Fruit fly (Drosophila melanogaster) whole organism, wandering third instar larva: ENCODE data around the gene CG8043.

Experiments
- Abd-B ChIP-seq: fragments of >200 bp; optimal IDR thresholded peaks from 2 replicates; lab custom pipeline; 2017; ENCODE audit warnings: missing biosample characterization, missing genetic modification characterization
- CG32264 ChIP-seq: fragments of 200-800 bp; sonication (Bioruptor generic); optimal IDR thresholded peaks from 2 replicates; lab custom pipeline; 2016; ENCODE audit warnings: missing biosample characterization, missing genetic modification characterization
- CG9705 ChIP-seq: fragments of 200-800 bp; sonication (Bioruptor generic); optimal IDR thresholded peaks from 2 replicates; lab custom pipeline; 2018; ENCODE audit warnings: missing biosample characterization, mild to moderate bottlenecking, missing genetic modification characterization
- CrebA ChIP-seq: fragments of 200-800 bp; sonication (Bioruptor generic); optimal IDR thresholded peaks from 2 replicates; lab custom pipeline; 2016; ENCODE audit warnings: missing biosample characterization, mild to moderate bottlenecking, missing genetic modification characterization, borderline replicate concordance
- Dfd ChIP-seq: fragments of >200 bp; optimal IDR thresholded peaks from 2 replicates; lab custom pipeline; 2017; ENCODE audit warnings: missing biosample characterization, missing genetic modification characterization
- Dif ChIP-seq: fragments of 200-275, 200-300 bp; sonication (Bioruptor generic); optimal IDR thresholded peaks from 2 replicates; lab custom pipeline; 2018; ENCODE audit warnings: missing biosample characterization, missing genetic modification characterization; ENCODE audit not compliant: partially characterized antibody
- GATAd ChIP-seq: sonication (Bioruptor generic); optimal IDR thresholded peaks from 2 replicates; lab custom pipeline; 2016; ENCODE audit warnings: missing biosample characterization, missing genetic modification characterization
- HLH106 ChIP-seq: fragments of 200-800 bp; optimal IDR thresholded peaks from 3 replicates; lab custom pipeline; 2019; ENCODE audit warnings: missing biosample characterization, mild to moderate bottlenecking, missing genetic modification characterization, moderate library complexity
- Hnf4 ChIP-seq: fragments of 200-800 bp; sonication (Bioruptor generic); optimal IDR thresholded peaks from 2 replicates; lab custom pipeline; 2016; ENCODE audit warnings: missing biosample characterization, mild to moderate bottlenecking, missing genetic modification characterization
- Hr78 ChIP-seq: fragments of >200 bp; optimal IDR thresholded peaks from 2 replicates; lab custom pipeline; 2017; ENCODE audit warnings: missing biosample characterization, missing genetic modification characterization
- Hr83 ChIP-seq: fragments of 200-300 bp; sonication (Bioruptor generic); optimal IDR thresholded peaks from 2 replicates; lab custom pipeline; 2016; ENCODE audit warnings: missing biosample characterization, mild to moderate bottlenecking, missing genetic modification characterization, moderate library complexity; ENCODE audit not compliant: poor library complexity, severe bottlenecking
- Jra ChIP-seq: sonication (Bioruptor generic); optimal IDR thresholded peaks from 2 replicates; lab custom pipeline; 2016; ENCODE audit warnings: missing biosample characterization, missing genetic modification characterization
- Mio ChIP-seq: sonication (Bioruptor generic); optimal IDR thresholded peaks from 2 replicates; lab custom pipeline; 2016; ENCODE audit warnings: missing biosample characterization, missing genetic modification characterization
- Myc ChIP-seq: fragments of >200 bp; optimal IDR thresholded peaks from 2 replicates; lab custom pipeline; 2017
- N ChIP-seq: fragments of >200 bp; optimal IDR thresholded peaks from 2 replicates; lab custom pipeline; 2018; ENCODE audit warnings: missing biosample characterization, missing external identifiers, missing genetic modification characterization
- OdsH ChIP-seq: fragments of 200-800 bp; sonication (Bioruptor generic); optimal IDR thresholded peaks from 2 replicates; lab custom pipeline; 2016; ENCODE audit warnings: missing biosample characterization, mild to moderate bottlenecking, missing genetic modification characterization
- Rel ChIP-seq, 2 experiments: fragments of 200-800 bp; sonication (Bioruptor generic) in 1 of 2; optimal IDR thresholded peaks; 2 replicates in 1 of 2; 3 replicates in 1 of 2; lab custom pipeline; 2016 to 2019; ENCODE audit warnings: mild to moderate bottlenecking in 2 of 2, missing biosample characterization in 2 of 2, missing genetic modification characterization in 2 of 2, moderate library complexity in 1 of 2
- Sp1 ChIP-seq: fragments of 200-800 bp; sonication (Bioruptor generic); optimal IDR thresholded peaks from 3 replicates; lab custom pipeline; 2019; ENCODE audit warnings: missing biosample characterization, mild to moderate bottlenecking, missing genetic modification characterization, moderate library complexity
- Vsx2 ChIP-seq: fragments of 200-300, 225-300 bp; sonication (Bioruptor generic); optimal IDR thresholded peaks from 2 replicates; lab custom pipeline; 2018; ENCODE audit warnings: missing biosample characterization, missing genetic modification characterization; ENCODE audit not compliant: partially characterized antibody
- br ChIP-seq: fragments of 200-800 bp; sonication (Bioruptor generic); optimal IDR thresholded peaks from 2 replicates; lab custom pipeline; 2016; ENCODE audit warnings: missing biosample characterization, missing genetic modification characterization
- brk ChIP-seq: fragments of 200-800 bp; sonication (Bioruptor generic); optimal IDR thresholded peaks from 2 replicates; lab custom pipeline; 2016; ENCODE audit warnings: missing biosample characterization, mild to moderate bottlenecking, missing genetic modification characterization
- dl ChIP-seq, 2 experiments: fragments of 175-275, 200-275 bp in 1 of 2; fragments of 200-275 bp in 1 of 2; sonication (Bioruptor generic); optimal IDR thresholded peaks; lab custom pipeline; 2018; ENCODE audit warnings: mild to moderate bottlenecking in 2 of 2, missing biosample characterization in 2 of 2, missing genetic modification characterization in 2 of 2, moderate library complexity in 2 of 2; ENCODE audit not compliant: partially characterized antibody in 2 of 2, insufficient read depth in 1 of 2
- dmrt93B ChIP-seq: fragments of 200-800 bp; sonication (Bioruptor generic); optimal IDR thresholded peaks from 2 replicates; lab custom pipeline; 2018; ENCODE audit warnings: missing biosample characterization, mild to moderate bottlenecking, missing genetic modification characterization
- dsf ChIP-seq: sonication (Bioruptor generic); optimal IDR thresholded peaks from 2 replicates; lab custom pipeline; 2016; ENCODE audit warnings: missing biosample characterization, missing genetic modification characterization, borderline replicate concordance
- ey ChIP-seq: fragments of 200-800 bp; sonication (Bioruptor generic); optimal IDR thresholded peaks from 2 replicates; lab custom pipeline; 2016; ENCODE audit warnings: missing biosample characterization, missing genetic modification characterization
- foxo ChIP-seq, 2 experiments: fragments of 200-800 bp; sonication (Bioruptor generic); optimal IDR thresholded peaks; 2 replicates in 1 of 2; 3 replicates in 1 of 2; lab custom pipeline; 2016 to 2017; ENCODE audit warnings: missing biosample characterization in 2 of 2, missing genetic modification characterization in 2 of 2
- fru ChIP-seq: fragments of 200-800 bp; sonication (Bioruptor generic); optimal IDR thresholded peaks from 3 replicates; lab custom pipeline; 2016; ENCODE audit warnings: missing biosample characterization, mild to moderate bottlenecking, missing genetic modification characterization
- h ChIP-seq: fragments of 200-800 bp; sonication (Bioruptor generic); optimal IDR thresholded peaks from 3 replicates; lab custom pipeline; 2016; ENCODE audit warnings: missing biosample characterization, mild to moderate bottlenecking, missing genetic modification characterization
- jim ChIP-seq: fragments of 175-275, 200-325 bp; sonication (Bioruptor generic); optimal IDR thresholded peaks from 2 replicates; lab custom pipeline; 2016; ENCODE audit warnings: missing biosample characterization, mild to moderate bottlenecking, missing genetic modification characterization
- lola ChIP-seq: fragments of >200 bp; optimal IDR thresholded peaks from 2 replicates; lab custom pipeline; 2017; ENCODE audit warnings: missing biosample characterization, missing genetic modification characterization
- pan ChIP-seq: fragments of >200 bp; optimal IDR thresholded peaks from 2 replicates; lab custom pipeline; 2017
- psq ChIP-seq: fragments of 200-800 bp; sonication (Bioruptor generic); optimal IDR thresholded peaks from 3 replicates; lab custom pipeline; 2017; ENCODE audit warnings: missing biosample characterization, mild to moderate bottlenecking, missing genetic modification characterization, moderate library complexity
- rgr ChIP-seq: fragments of 200-800 bp; sonication (Bioruptor generic); optimal IDR thresholded peaks from 3 replicates; lab custom pipeline; 2016; ENCODE audit warnings: missing biosample characterization, mild to moderate bottlenecking, missing genetic modification characterization
- sage ChIP-seq: fragments of 200-800 bp; sonication (Bioruptor generic); optimal IDR thresholded peaks from 2 replicates; lab custom pipeline; 2016; ENCODE audit warnings: missing biosample characterization, mild to moderate bottlenecking, missing genetic modification characterization
- sv ChIP-seq: fragments of 200-800 bp; sonication (Bioruptor generic); optimal IDR thresholded peaks from 3 replicates; lab custom pipeline; 2016; ENCODE audit warnings: missing biosample characterization, missing genetic modification characterization
- tai ChIP-seq: sonication (Bioruptor generic); optimal IDR thresholded peaks from 2 replicates; lab custom pipeline; 2016; ENCODE audit warnings: missing biosample characterization, missing genetic modification characterization
- usp ChIP-seq: fragments of >200 bp; optimal IDR thresholded peaks from 2 replicates; lab custom pipeline; 2017; ENCODE audit warnings: missing biosample characterization, missing genetic modification characterization
- woc ChIP-seq: sonication (Bioruptor generic); optimal IDR thresholded peaks from 2 replicates; lab custom pipeline; 2016; ENCODE audit warnings: missing biosample characterization, mild to moderate bottlenecking, missing genetic modification characterization

Gene CG8043

dm6 chr3R:8642376-8642966 lies 34.2 kb upstream of the CG8043 start:
- peak; percentile 23 for TF ChIP-seq brk
- TF ChIP-seq dl (GFP tag; optimal IDR thresholded peaks at IDR 0.05; lab: Kevin White, UChicago; ENCODE audit: insufficient read depth in 1 of 2, partially characterized antibody in 2 of 2), result no peak
- TF ChIP-seq Dif (GFP tag; lab: Kevin White, UChicago), result no peak
- TF ChIP-seq OdsH (GFP tag; lab: Kevin White, UChicago), result no peak
- no peak for TF ChIP-seq Myc (lab: Kevin White, UChicago)
- no peak for TF ChIP-seq CG32264 (GFP tag; lab: Kevin White, UChicago)
- no peak for TF ChIP-seq CG9705 (GFP tag; lab: Kevin White, UChicago)
- TF ChIP-seq GATAd (GFP tag; lab: Kevin White, UChicago), result no peak
- no peak for TF ChIP-seq CrebA (GFP tag; lab: Kevin White, UChicago)

- no peak for TF ChIP-seq Hnf4
- TF ChIP-seq h, result peak; percentile 24
Observed at dm6 chr3R:8645580-8646220, 31.0 kb upstream of the CG8043 start, which contains the start of gene Cyp313b1. Gene Cyp313b1 (minus strand): TSS chr3R:8645650.

dm6 chr3R:8650741-8651140 lies 26.0 kb upstream of the CG8043 start, which contains the start of the genes Mkk4 and SLIRP2:
Gene Mkk4 (minus strand): TSS chr3R:8650796.
Gene SLIRP2 (plus strand): TSS chr3R:8651084.
- TF ChIP-seq dmrt93B (GFP tag; lab: Kevin White, UChicago) (peak; percentile 98), ey (GFP tag; lab: Kevin White, UChicago) (peak; percentile 99), Vsx2 (GFP tag; lab: Kevin White, UChicago) (no peak), brk (peak; percentile 95), jim (GFP tag; lab: Kevin White, UChicago) (peak; percentile 64), sv (GFP tag; lab: Kevin White, UChicago) (peak; percentile 99), h (peak; percentile 99), sage (GFP tag; lab: Kevin White, UChicago) (peak; percentile 97), Hr78 (GFP tag; lab: Kevin White, UChicago) (no peak), usp (GFP tag; lab: Kevin White, UChicago) (no peak), HLH106 (tag; lab: Kevin White, UChicago) (peak; percentile 99), lola (no peak), CG9705 (GFP tag; lab: Kevin White, UChicago) (peak; percentile 98), Hnf4 (peak; percentile 99), Abd-B (no peak), Jra (GFP tag; lab: Kevin White, UChicago) (peak; percentile 96), dl (GFP tag; optimal IDR thresholded peaks at IDR 0.05; lab: Kevin White, UChicago; ENCODE audit: insufficient read depth in 1 of 2, partially characterized antibody in 2 of 2) (no peak), CrebA (GFP tag; lab: Kevin White, UChicago) (no peak), br (GFP tag; lab: Kevin White, UChicago) (peak; percentile 99), tai (GFP tag; lab: Kevin White, UChicago) (no peak), dsf (peak; percentile 95), pan (lab: Kevin White, UChicago) (no peak), N (no peak), rgr (GFP tag; lab: Kevin White, UChicago) (peak; percentile 99), Dif (GFP tag; lab: Kevin White, UChicago) (no peak), Sp1 (GFP tag; lab: Kevin White, UChicago) (peak; percentile 98), Myc (lab: Kevin White, UChicago) (no peak), CG32264 (GFP tag; lab: Kevin White, UChicago) (peak; percentile 96), Mio (GFP tag; lab: Kevin White, UChicago) (peak; percentile 89), fru (GFP tag; lab: Kevin White, UChicago) (peak; percentile 98), OdsH (GFP tag; lab: Kevin White, UChicago) (peak; percentile 98), woc (GFP tag; lab: Kevin White, UChicago) (peak; percentile 99), foxo (GFP tag; optimal IDR thresholded peaks at IDR 0.05; lab: Kevin White, UChicago) (peak; percentile 95 to 99), GATAd (GFP tag; lab: Kevin White, UChicago) (peak; percentile 95), psq (GFP tag; lab: Kevin White, UChicago) (peak; percentile 96), Rel (GFP tag; optimal IDR thresholded peaks at IDR 0.05; lab: Kevin White, UChicago) (peak; percentile 89), Rel (tag; optimal IDR thresholded peaks at IDR 0.05; lab: Kevin White, UChicago) (peak; percentile 90), Dfd (GFP tag; lab: Kevin White, UChicago) (peak; percentile 54), Hr83 (GFP tag; lab: Kevin White, UChicago) (peak; percentile 91)
